Worm (Caenorhabditis elegans): ENCODE measurements around the gene R03H10.6.

DNA sequence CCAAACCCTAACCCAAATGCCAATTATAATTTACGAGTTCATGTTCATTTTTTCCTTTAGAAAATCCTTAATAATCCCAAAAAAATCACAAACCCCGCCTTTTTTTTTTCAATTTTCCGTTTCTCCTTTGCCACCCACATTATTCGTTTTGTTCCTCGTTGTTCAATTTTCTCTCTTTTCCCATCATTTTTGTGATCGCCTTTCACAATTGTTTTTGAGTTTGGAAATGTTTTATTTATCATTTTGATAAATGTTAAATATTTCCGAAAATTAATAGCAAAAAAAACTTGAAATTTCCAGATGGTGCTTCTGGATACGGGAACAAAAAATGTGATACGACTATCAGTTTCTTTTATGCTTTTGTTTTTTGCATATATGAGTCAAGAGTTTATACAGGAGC is 42.0 kb upstream of the R03H10.6 start, which contains the start of gene F31D5.2:
- TF ChIP-seq unc-62 (GFP tag; optimal IDR thresholded peaks at IDR 0.05) (no peak), ccch-3 (GFP tag; optimal IDR thresholded peaks at IDR 0.05) (no peak), tbp1 (GFP tag; optimal IDR thresholded peaks at IDR 0.05) (no peak), hrde-1 (tag; optimal IDR thresholded peaks at IDR 0.05; ENCODE audit: borderline replicate concordance) (no peak), xnd-1 (tag; optimal IDR thresholded peaks at IDR 0.05) (no peak), somi-1 (GFP tag; optimal IDR thresholded peaks at IDR 0.05) (no peak), hlh-26 (GFP tag; conservative IDR thresholded peaks at IDR 0.05) (no peak), dpl-1 (GFP tag; optimal IDR thresholded peaks at IDR 0.05) (no peak), F49E8.2 (tag; optimal IDR thresholded peaks at IDR 0.05; ENCODE audit: insufficient read depth) (no peak)
